Worm (Caenorhabditis elegans): ENCODE results near the gene B0228.8.

The B0228.8 gene

DNA sequence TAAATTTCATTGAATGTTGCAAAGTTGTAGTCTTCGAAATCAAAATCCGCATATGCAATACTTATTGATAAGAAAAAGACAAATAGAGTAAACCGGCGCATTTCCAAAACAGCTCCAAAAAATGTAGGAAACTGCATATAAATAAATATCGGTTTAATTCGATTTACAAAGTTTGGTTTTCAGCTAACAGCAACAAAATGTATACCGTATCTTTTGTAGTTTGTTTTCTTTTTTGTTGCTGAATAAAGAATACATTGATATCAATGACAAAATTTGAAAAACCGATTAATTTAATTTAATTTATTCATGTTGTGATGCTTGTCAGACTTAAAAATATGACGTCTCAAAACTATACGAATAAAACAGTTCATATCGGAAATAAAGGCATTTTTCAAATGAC lies at the start of gene B0228.8:
Gene B0228.8 (minus strand): TSS at position 101 of the 400 bp plus-strand sequence.
- TF ChIP-seq daf-12 (tag; optimal IDR thresholded peaks at IDR 0.05) (no peak), ceh-28 (tag; optimal IDR thresholded peaks at IDR 0.05) (no peak)

DNA sequence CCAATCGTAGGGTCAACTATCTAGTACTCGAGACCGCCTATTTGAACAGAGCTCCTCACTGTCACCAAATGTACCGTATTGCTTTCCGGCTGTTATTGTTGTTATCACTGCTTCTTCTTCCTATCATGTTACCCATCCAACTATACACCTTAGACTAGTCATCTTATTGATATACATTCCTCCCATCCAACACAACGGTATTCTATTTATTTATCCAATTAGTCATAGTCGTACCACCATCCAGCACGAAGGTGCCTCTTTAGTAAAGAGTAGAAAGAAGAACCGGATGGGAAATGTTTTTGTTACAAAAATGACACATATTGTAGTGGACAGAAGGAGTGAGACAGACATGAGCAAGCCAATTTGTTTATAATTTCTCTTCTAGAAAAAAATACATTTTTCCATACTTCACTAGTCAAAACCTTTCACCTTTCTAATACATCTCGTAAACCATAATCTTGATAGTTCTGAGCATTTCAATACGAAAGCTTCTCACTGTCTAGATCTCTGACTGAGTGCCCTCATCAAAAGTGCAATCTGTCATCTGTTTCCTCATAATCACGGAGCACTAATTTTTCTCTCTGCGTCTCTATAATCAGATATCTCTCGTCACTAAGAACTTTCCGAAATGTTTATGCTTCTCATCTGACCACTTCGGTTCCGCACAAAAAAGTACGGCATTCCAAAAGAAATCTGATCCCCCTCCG lies 49.0 kb upstream of the B0228.8 start:
- TF ChIP-seq fos-1 (tag; optimal IDR thresholded peaks at IDR 0.05) (no peak), pha-4 (tag; optimal IDR thresholded peaks at IDR 0.05) (peak; percentile 35)

DNA sequence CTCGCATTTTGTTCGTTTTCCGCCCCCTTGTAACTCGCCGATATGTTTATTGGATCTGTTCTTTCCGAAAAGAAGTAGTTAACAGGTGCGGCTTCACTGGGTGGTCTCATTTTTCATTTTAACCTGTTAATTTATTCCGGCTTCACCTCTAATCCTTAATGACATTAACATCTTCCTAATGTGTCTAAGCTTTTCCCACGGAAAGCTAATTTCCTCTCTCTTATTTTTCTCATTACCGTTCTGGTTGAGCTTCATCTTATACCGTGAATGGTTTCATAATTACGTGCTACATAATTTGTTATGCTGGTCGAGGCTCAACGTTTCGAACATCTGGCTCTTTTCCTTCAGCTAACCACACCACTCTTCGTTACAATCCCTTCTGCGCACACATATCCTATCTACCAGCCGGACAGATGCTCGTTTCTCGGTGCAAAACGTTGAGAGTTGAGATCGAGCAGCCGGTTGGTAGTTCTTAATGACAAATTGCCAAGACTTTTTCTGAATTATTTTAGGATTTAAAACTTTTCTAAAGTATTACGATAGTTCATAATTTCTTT lies 48.1 kb upstream of the B0228.8 start:
- TF ChIP-seq ama-1 (optimal IDR thresholded peaks at IDR 0.05) (no peak), sea-2 (GFP tag; optimal IDR thresholded peaks at IDR 0.05) (no peak), nhr-43 (tag; optimal IDR thresholded peaks at IDR 0.05; ENCODE audit: poor library complexity, severe bottlenecking) (no peak), nhr-76 (tag; optimal IDR thresholded peaks at IDR 0.05) (no peak), ceh-82 (tag; optimal IDR thresholded peaks at IDR 0.05) (no peak), hmg-11 (tag; optimal IDR thresholded peaks at IDR 0.05) (no peak), nhr-28 (tag; optimal IDR thresholded peaks at IDR 0.05) (no peak), egl-5 (tag; optimal IDR thresholded peaks at IDR 0.05) (no peak), nhr-77 (tag; optimal IDR thresholded peaks at IDR 0.05) (no peak), lin-15B (tag; optimal IDR thresholded peaks at IDR 0.05) (no peak), nhr-11 (tag; optimal IDR thresholded peaks at IDR 0.05) (no peak), ceh-9 (tag; optimal IDR thresholded peaks at IDR 0.05) (no peak), aly-2 (tag; optimal IDR thresholded peaks at IDR 0.05) (no peak), nhr-23 (tag; optimal IDR thresholded peaks at IDR 0.05) (no peak), skn-1 (tag; optimal IDR thresholded peaks at IDR 0.05) (no peak)

DNA sequence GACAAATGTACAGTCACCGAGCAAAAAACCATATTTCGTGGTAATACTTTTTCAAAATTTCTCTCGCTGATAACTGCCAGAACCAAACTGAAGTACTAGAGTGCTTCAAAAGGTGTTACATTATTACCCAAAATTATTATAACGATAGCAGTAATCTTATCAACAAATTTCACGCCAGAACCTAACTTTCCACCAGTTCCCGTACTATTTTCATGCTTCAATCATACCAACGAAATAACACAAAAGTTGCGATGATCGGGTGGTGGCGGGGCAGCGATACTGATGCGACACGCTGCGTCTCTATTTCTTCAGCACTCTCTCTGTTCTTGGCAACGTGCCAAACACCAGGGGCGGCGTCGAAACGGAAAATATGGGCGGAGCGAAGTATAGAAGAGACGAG lies 47.6 kb upstream of the B0228.8 start:
- TF ChIP-seq ama-1 (optimal IDR thresholded peaks at IDR 0.05) (no peak), nhr-12 (tag; optimal IDR thresholded peaks at IDR 0.05) (no peak), tbx-2 (tag; optimal IDR thresholded peaks at IDR 0.05) (no peak), fos-1 (tag; optimal IDR thresholded peaks at IDR 0.05) (no peak), sea-2 (GFP tag; optimal IDR thresholded peaks at IDR 0.05) (no peak), nfya-1 (tag; optimal IDR thresholded peaks at IDR 0.05; ENCODE audit: insufficient read depth) (no peak), elt-3 (tag; optimal IDR thresholded peaks at IDR 0.05) (no peak), elt-1 (tag; optimal IDR thresholded peaks at IDR 0.05) (no peak), unc-39 (tag; optimal IDR thresholded peaks at IDR 0.05) (no peak), ceh-9 (tag; optimal IDR thresholded peaks at IDR 0.05) (no peak), zag-1 (tag; optimal IDR thresholded peaks at IDR 0.05) (no peak), mml-1 (tag; optimal IDR thresholded peaks at IDR 0.05) (no peak), R02D3.7 (tag; optimal IDR thresholded peaks at IDR 0.05) (no peak), ztf-4 (tag; optimal IDR thresholded peaks at IDR 0.05) (no peak), egl-5 (tag; optimal IDR thresholded peaks at IDR 0.05) (no peak), egl-27 (tag; optimal IDR thresholded peaks at IDR 0.05) (no peak), mdl-1 (tag; optimal IDR thresholded peaks at IDR 0.05) (no peak), ceh-82 (tag; optimal IDR thresholded peaks at IDR 0.05) (no peak), fkh-2 (tag; optimal IDR thresholded peaks at IDR 0.05) (no peak), hmg-11 (tag; optimal IDR thresholded peaks at IDR 0.05) (no peak), nhr-76 (tag; optimal IDR thresholded peaks at IDR 0.05) (no peak), eor-1 (tag; optimal IDR thresholded peaks at IDR 0.05) (no peak), skn-1 (tag; optimal IDR thresholded peaks at IDR 0.05) (no peak), jun-1 (tag; optimal IDR thresholded peaks at IDR 0.05) (peak; percentile 60), ceh-16 (tag; optimal IDR thresholded peaks at IDR 0.05) (no peak), ceh-28 (tag; optimal IDR thresholded peaks at IDR 0.05) (no peak), lin-15B (tag; optimal IDR thresholded peaks at IDR 0.05) (no peak), aly-2 (tag; optimal IDR thresholded peaks at IDR 0.05) (no peak), unc-62 (GFP tag; optimal IDR thresholded peaks at IDR 0.05) (peak; percentile 2), lsy-12 (tag; optimal IDR thresholded peaks at IDR 0.05) (peak; percentile 20), nhr-43 (tag; optimal IDR thresholded peaks at IDR 0.05; ENCODE audit: poor library complexity, severe bottlenecking) (peak; percentile 7), pqm-1 (tag; optimal IDR thresholded peaks at IDR 0.05) (peak; percentile 92), snpc-4 (tag; optimal IDR thresholded peaks at IDR 0.05) (peak; percentile 16), fkh-10 (GFP tag; optimal IDR thresholded peaks at IDR 0.05) (no peak), ztf-11 (tag; optimal IDR thresholded peaks at IDR 0.05) (no peak), nhr-237 (tag; optimal IDR thresholded peaks at IDR 0.05) (no peak), lin-39 (tag; optimal IDR thresholded peaks at IDR 0.05) (no peak), pha-4 (tag; optimal IDR thresholded peaks at IDR 0.05) (peak; percentile 13), nhr-25 (tag; optimal IDR thresholded peaks at IDR 0.05) (peak; percentile 44), nhr-77 (tag; optimal IDR thresholded peaks at IDR 0.05) (no peak), nhr-67 (tag; optimal IDR thresholded peaks at IDR 0.05) (no peak), nhr-23 (tag; optimal IDR thresholded peaks at IDR 0.05) (peak; percentile 52), daf-12 (tag; optimal IDR thresholded peaks at IDR 0.05) (no peak)
